Fruit fly (Drosophila melanogaster): ENCODE data around the gene Surf6.
A peak's percentile ranks its signal among the peaks of the same experiment; 100 is the strongest.

Surf6 gene

dm6 chr3R:19877427-19878076, 27.1 kb downstream of the Surf6 start, which contains the start of the genes CG17186 and Arc42 (continued):
- TF ChIP-seq sima (GFP tag; optimal IDR thresholded peaks at IDR 0.05) (no peak), CG8944 (GFP tag; optimal IDR thresholded peaks at IDR 0.05) (no peak), psq (GFP tag; optimal IDR thresholded peaks at IDR 0.05) (no peak), slp2 (GFP tag; optimal IDR thresholded peaks at IDR 0.05) (no peak), pfk (GFP tag; optimal IDR thresholded peaks at IDR 0.05) (no peak), trem (tag; optimal IDR thresholded peaks at IDR 0.05) (peak; percentile 71), CG34376 (GFP tag; optimal IDR thresholded peaks at IDR 0.05) (no peak), Dll (GFP tag; IDR thresholded peaks at IDR 0.05; ENCODE audit: partially characterized antibody) (no peak), CG11093 (GFP tag; IDR thresholded peaks at IDR 0.05) (no peak), CG13424 (tag; optimal IDR thresholded peaks at IDR 0.05) (peak; percentile 43), CG5953 (GFP tag; IDR thresholded peaks at IDR 0.05) (no peak), CG17186 (GFP tag; optimal IDR thresholded peaks at IDR 0.05) (peak; percentile 61), gce (GFP tag; IDR thresholded peaks at IDR 0.05) (no peak), bbx (GFP tag; IDR thresholded peaks at IDR 0.05; ENCODE audit: partially characterized antibody) (no peak), CG11504 (tag; optimal IDR thresholded peaks at IDR 0.05) (peak; percentile 30), CG3838 (GFP tag; optimal IDR thresholded peaks at IDR 0.05) (no peak), prd (optimal IDR thresholded peaks at IDR 0.05) (no peak), prd (GFP tag; IDR thresholded peaks at IDR 0.05) (no peak), CoRest (tag; optimal IDR thresholded peaks at IDR 0.05) (peak; percentile 45), CG18476 (GFP tag; optimal IDR thresholded peaks at IDR 0.05) (peak; percentile 1), MBD-R2 (GFP tag; IDR thresholded peaks at IDR 0.05) (peak; percentile 72), B-H2 (GFP tag; optimal IDR thresholded peaks at IDR 0.05) (peak; percentile 16), CG34422 (GFP tag; IDR thresholded peaks at IDR 0.05) (peak; percentile 31; the same call in 1 of the 3 replicates), br (optimal IDR thresholded peaks at IDR 0.05) (no peak), CG9797 (GFP tag; optimal IDR thresholded peaks at IDR 0.05) (peak; percentile 84), CG2875 (GFP tag; optimal IDR thresholded peaks at IDR 0.05) (no peak), pzg (GFP tag; optimal IDR thresholded peaks at IDR 0.05) (peak; percentile 71), lilli (GFP tag; optimal IDR thresholded peaks at IDR 0.05) (peak; percentile 36), Adf1 (GFP tag; IDR thresholded peaks at IDR 0.05) (no peak), H15 (GFP tag; IDR thresholded peaks at IDR 0.05) (no peak), tx (GFP tag; optimal IDR thresholded peaks at IDR 0.05) (no peak), Ptx1 (GFP tag; IDR thresholded peaks at IDR 0.05) (peak; percentile 21; the same call in 1 of the 2 replicates), CG9437 (GFP tag; optimal IDR thresholded peaks at IDR 0.05) (no peak), vfl (GFP tag; optimal IDR thresholded peaks at IDR 0.05) (peak; percentile 9), lbe (GFP tag; optimal IDR thresholded peaks at IDR 0.05) (peak; percentile 30), CG6654 (GFP tag; optimal IDR thresholded peaks at IDR 0.05) (no peak), scrt (GFP tag; optimal IDR thresholded peaks at IDR 0.05) (peak; percentile 98), CG1603 (tag; optimal IDR thresholded peaks at IDR 0.05) (peak; percentile 12), Hsf (GFP tag; optimal IDR thresholded peaks at IDR 0.05) (peak; percentile 20), CG17359 (tag; optimal IDR thresholded peaks at IDR 0.05) (no peak), CG2712 (tag; optimal IDR thresholded peaks at IDR 0.05) (peak; percentile 49), CG42726 (GFP tag; IDR thresholded peaks at IDR 0.05; ENCODE audit: partially characterized antibody) (no peak), bigmax (GFP tag; optimal IDR thresholded peaks at IDR 0.05) (no peak), unpg (GFP tag; optimal IDR thresholded peaks at IDR 0.05) (peak; percentile 6), Lhr (GFP tag; optimal IDR thresholded peaks at IDR 0.05) (peak; percentile 41), ara (GFP tag; IDR thresholded peaks at IDR 0.05) (no peak), al (GFP tag; IDR thresholded peaks at IDR 0.05) (no peak), CG7271 (tag; optimal IDR thresholded peaks at IDR 0.05) (no peak), wdn (GFP tag; IDR thresholded peaks at IDR 0.05) (no peak), nom (GFP tag; optimal IDR thresholded peaks at IDR 0.05) (peak; percentile 96), HLH3B (GFP tag; IDR thresholded peaks at IDR 0.05) (no peak)
